Worm (Caenorhabditis elegans) whole organism, early embryonic: ENCODE results near the gene npr-8.

Experiments used
- ama-1 ChIP-seq: fragments of 150-350 bp; optimal IDR thresholded peaks from 2 replicates; lab custom pipeline; 2014
- ceh-13 ChIP-seq: fragments of 200-800 bp; sonication (Bioruptor generic); optimal IDR thresholded peaks from 2 replicates; lab custom pipeline; 2018; ENCODE audit warnings: mild to moderate bottlenecking, missing genetic modification characterization, missing compliant biosample characterization
- flt-1 ChIP-seq: fragments of 200-800 bp; sonication (Bioruptor generic); IDR thresholded peaks from 2 replicates; pipeline ENCODE4 v1.3.6; 2022; ENCODE audit warnings: missing genetic modification characterization, missing compliant biosample characterization
- hmbx-1 ChIP-seq: sonication (generic microtip); optimal IDR thresholded peaks from 2 replicates; lab custom pipeline; 2016; ENCODE audit warnings: mild to moderate bottlenecking, missing genetic modification characterization, missing compliant biosample characterization
- hnd-1 ChIP-seq: sonication (generic microtip); optimal IDR thresholded peaks from 2 replicates; lab custom pipeline; 2016; ENCODE audit warnings: missing genetic modification characterization, missing compliant biosample characterization
- sea-1 ChIP-seq: fragments of 200-800 bp; sonication (Bioruptor generic); conservative IDR thresholded peaks from 2 replicates; pipeline ENCODE4 v1.3.6; 2022; ENCODE audit warnings: missing genetic modification characterization, missing compliant biosample characterization
- tra-4 ChIP-seq: sonication (generic microtip); optimal IDR thresholded peaks from 2 replicates; lab custom pipeline; 2017; ENCODE audit warnings: missing genetic modification characterization, missing compliant biosample characterization

ce11 chrX:7436912-7437311, 59.8 kb downstream of the npr-8 start:
- no peak for TF ChIP-seq ama-1 (lab: Kevin White, UChicago)
- TF ChIP-seq tra-4 (tag; lab: Kevin White, UChicago) = no peak
- TF ChIP-seq flt-1 (GFP tag; lab: Robert Waterston, UW) = no peak
- TF ChIP-seq hnd-1 (tag; lab: Kevin White, UChicago) = no peak
- TF ChIP-seq hmbx-1 = no peak
- no peak for TF ChIP-seq ceh-13 (GFP tag; lab: Kevin White, UChicago)
- TF ChIP-seq sea-1 (GFP tag; lab: Robert Waterston, UW) = no peak
